Worm (Caenorhabditis elegans) whole organism, dauer: ENCODE results near the gene pqbp-1.1.

Source experiments
- unc-62 ChIP-seq: sonication (generic microtip); optimal IDR thresholded peaks from 2 replicates; lab custom pipeline; 2017; ENCODE audit warnings: missing biosample characterization, missing genetic modification reagents, missing genetic modification characterization

pqbp-1.1 gene

DNA sequence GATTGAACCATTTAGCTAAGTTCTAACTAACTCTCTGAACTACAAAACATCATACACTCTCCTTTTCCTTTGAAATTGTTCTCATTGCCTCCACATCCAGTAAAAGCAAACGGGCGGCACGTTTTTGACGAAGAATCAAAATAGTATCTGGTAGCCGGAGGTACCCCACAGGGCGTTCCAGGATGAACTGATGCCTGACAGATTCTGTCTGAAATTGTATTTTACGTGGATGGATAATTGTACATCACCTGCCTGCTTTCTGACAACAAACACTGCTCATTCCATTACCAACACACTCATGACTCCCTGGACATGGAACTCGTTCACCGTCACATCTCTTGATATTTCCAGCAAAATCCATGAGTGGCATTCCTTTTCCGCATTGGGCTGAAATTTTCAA is 28.9 kb upstream of the pqbp-1.1 start:
- no peak for TF ChIP-seq unc-62 (GFP tag; lab: Kevin White, UChicago)

DNA sequence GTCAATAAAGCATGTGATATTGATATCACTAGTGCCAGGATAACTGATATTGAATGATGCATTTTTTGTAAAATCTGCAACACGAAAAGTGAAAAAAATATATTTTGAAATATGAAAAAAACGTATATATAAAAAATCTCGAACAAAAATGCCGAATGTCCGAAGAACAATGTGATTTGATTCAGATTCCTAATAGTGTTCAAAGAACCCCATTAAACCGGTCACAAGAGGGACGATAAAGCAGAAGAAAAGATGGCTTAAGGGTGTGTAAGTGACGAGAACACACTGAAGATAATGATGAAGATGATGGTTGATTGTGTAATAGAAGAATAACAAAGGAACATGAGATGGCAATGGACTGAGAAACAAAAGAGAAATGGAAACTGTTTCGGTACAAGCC is 26.5 kb upstream of the pqbp-1.1 start, which contains the start of gene T21D12.14:
Gene T21D12.14, minus strand, starts transcription at position 101 of the 400 bp plus-strand sequence.
- no peak for TF ChIP-seq unc-62 (GFP tag; lab: Kevin White, UChicago)

DNA sequence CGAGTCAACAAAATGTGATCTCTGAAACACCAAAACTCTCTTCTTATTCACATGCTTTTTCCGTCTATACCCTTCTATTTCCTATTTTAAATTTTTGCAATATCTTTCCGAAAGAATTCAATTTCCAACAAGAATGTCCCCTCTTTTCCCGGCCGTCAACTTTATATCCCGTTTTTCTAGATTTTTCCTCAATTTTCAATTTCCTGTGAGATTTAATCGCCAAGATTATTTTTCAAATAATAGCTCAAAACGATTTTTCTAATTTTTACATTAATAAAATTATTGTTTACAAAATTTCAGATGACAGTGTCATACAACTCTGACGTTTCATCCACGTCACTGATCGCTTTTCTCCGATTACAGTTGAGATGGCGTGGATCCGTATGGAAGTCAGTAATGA is 21.9 kb upstream of the pqbp-1.1 start, which contains the start of gene best-19:
Gene best-19, plus strand, starts transcription at position 301 of the 400 bp plus-strand sequence.
- no peak for TF ChIP-seq unc-62 (GFP tag; lab: Kevin White, UChicago)

DNA sequence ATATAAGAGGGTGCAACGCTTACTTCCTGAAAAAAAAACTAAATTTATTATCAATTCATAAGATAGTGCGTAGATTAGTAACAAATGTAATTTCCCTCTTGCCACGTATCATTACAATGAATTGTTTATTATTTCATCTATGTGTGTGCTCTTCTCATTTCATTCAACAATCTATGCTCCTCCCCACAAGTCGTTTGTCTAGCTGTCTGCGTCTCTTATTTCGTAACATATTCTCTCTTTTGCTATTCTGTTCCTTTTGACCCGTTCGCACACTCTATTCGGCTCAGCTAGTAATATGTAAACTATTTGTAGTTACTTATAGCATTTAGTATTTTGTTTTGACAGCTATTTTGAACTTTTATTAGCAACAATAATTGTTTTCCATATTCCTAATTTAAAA is 20.5 kb upstream of the pqbp-1.1 start:
- no peak for TF ChIP-seq unc-62 (GFP tag; lab: Kevin White, UChicago)

DNA sequence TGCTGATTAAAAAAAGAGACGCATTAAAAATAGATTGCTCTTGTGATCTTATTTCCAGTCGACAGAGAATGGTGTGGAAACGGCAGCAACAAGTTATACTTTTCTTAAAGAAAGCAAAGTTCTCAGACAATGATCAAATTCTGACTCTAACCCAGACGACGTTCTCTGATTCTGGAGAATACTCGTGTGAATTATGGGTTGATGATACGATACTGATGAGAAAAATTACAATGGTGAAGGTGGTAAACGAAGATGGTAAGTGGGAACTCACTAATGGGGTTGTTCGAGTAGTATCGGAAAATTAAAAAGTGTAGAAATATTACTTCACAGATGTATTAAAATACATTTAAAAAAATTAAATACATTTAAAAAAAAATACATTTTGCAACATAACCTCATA is 16.8 kb upstream of the pqbp-1.1 start:
- no peak for TF ChIP-seq unc-62 (GFP tag; lab: Kevin White, UChicago)

DNA sequence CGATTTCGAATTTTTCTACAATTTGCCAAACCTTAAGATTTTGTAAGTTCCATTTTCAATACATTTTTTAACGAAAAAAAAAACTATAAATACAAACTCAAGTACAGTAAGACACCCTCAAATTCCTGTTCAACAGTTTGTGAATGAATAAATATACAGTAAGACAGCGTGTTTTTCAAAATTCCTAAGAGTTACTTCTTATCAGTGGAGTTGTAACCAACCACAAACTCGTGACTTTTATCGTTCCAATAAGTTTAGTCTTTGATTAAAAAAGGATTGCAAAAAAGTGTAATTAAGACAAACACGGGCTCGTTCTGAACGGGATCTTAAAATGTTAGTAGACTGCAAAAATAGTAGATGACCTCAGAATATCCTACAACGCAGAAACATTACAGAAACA is 13.7 kb upstream of the pqbp-1.1 start:
- TF ChIP-seq unc-62 (GFP tag; lab: Kevin White, UChicago), result no peak

DNA sequence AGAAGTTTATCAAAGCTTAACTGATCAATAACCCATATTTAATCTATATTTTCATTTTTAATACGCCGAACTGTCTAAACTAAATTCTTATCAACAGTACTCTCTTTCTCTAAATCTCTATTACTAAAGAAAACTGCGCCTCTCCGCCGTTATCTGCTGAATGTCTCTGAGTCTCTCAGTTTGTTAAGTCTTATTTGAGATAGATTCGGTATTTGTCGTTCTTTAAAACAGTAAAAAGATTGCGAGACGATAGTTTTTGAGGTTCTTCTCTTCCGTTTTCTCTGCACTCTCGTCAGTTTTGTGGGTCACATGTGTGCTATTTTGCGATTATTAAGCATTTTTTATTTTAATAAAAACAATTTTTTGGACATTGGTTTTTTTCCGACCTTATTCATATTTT is 12.7 kb upstream of the pqbp-1.1 start, which contains the start of gene sma-10:
Gene sma-10, plus strand, starts transcription at position 236 of the 400 bp plus-strand sequence.
- no peak for TF ChIP-seq unc-62 (GFP tag; lab: Kevin White, UChicago)

DNA sequence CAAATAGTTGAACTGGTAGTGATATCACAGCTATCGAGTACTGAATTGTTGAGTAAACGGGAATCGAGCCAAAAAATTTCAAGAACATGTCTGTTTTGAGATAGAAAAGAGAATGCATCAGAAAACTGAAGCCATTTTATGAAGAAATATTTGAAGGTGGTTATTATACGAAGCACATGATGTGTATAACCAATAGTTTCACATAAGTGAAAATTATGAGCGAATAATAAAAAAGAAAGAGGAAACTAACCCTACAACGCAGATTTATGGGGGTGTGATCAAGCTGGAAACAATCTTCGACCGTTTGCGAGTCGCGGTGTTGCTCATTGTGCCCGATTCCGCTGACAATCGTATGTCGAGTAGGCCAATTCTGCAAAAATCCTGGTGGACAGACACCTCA is 11.8 kb upstream of the pqbp-1.1 start, which contains the start of gene srh-282:
Gene srh-282, minus strand, starts transcription at position 101 of the 400 bp plus-strand sequence.
- no peak for TF ChIP-seq unc-62 (GFP tag; lab: Kevin White, UChicago)

DNA sequence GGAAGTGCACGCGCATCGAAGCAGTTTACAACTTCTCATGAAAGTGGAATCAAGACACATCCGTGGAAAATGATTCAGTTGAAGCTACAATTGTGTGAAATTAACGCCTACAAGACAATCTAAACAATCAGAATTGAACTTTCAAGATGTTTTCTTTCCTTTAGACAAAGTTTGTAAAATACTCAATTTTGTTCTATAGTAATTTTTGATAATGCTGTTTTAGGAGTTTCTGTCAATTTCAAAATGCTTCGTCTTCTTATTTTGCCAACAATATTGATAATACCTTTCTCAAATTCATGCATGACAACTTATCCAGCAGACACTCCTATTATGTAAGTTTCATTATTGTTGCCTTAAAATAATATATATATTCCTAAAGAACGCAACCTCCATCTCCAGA is 7.6 kb upstream of the pqbp-1.1 start, which contains the start of gene T21D12.11:
Gene T21D12.11, plus strand, starts transcription at position 301 of the 400 bp plus-strand sequence.
- no peak for TF ChIP-seq unc-62 (GFP tag; lab: Kevin White, UChicago)

DNA sequence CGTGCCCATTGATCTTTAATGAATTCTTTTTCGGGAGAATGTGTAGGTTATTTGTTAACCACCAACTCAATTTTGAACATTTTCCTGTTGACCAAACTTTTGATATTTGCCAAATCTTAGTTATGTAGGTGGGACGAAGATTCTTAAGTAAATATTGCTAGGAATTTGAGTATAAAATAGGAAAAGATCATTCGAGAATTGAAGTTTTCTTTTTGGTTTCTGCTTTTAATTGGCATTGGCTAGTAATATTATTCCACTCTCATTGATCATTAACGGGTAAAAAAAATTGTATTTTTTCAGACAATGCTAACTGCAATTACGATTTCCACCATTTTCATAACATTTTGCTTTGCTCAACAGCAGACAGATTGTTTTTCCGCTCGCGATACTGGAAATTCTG is 4.7 kb upstream of the pqbp-1.1 start, which contains the start of gene T21D12.12:
Gene T21D12.12, plus strand, starts transcription at position 301 of the 400 bp plus-strand sequence.
- no peak for TF ChIP-seq unc-62 (GFP tag; lab: Kevin White, UChicago)

DNA sequence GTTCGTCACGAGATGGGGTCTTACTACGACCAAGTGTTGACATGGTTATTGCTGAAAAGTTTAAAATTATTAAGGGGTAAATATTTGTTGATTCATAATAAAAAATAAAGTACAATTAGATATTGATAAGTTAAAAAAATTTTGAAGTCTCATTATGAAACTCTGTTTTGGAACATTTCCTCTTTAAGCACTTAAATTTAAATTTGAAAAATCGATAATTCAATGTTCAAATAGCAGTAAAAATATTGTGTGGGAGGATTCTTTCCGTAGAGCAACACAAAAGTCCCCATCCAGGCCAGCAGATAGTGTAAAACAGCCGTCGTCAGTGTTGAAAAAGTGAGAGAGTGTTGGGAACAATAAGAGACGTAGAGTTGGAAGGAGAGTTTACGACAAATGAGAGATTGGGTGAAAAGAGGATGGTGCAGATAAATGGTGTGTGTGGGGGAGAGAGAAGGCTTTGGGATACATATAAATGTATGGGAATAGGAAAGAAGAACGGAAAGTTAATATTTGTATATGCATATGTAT is 2.8 kb upstream of the pqbp-1.1 start, which contains the start of gene pat-6:
Gene pat-6, minus strand, starts transcription at position 51 of the 528 bp plus-strand sequence.
- no peak for TF ChIP-seq unc-62 (GFP tag; lab: Kevin White, UChicago)

DNA sequence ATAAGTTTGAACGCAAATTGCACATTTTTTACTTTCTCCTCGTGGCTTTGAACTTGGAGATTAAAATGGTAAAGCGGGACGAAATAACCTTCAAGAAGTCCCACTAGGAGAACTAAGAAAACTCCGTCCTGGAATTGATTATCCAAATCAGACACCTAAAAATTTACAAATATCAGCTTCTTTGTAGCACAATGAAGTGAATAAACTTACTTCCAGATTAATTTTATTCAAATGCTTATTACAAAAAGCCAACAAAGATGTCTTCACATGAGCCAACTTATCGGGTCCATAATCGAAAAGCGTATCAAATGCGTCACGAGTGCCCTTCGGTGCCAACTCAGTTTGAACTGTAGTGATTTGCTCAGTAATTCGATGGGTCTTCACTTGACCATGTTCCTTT is 977 bp upstream of the pqbp-1.1 start:
- TF ChIP-seq unc-62 (GFP tag; lab: Kevin White, UChicago), result no peak

DNA sequence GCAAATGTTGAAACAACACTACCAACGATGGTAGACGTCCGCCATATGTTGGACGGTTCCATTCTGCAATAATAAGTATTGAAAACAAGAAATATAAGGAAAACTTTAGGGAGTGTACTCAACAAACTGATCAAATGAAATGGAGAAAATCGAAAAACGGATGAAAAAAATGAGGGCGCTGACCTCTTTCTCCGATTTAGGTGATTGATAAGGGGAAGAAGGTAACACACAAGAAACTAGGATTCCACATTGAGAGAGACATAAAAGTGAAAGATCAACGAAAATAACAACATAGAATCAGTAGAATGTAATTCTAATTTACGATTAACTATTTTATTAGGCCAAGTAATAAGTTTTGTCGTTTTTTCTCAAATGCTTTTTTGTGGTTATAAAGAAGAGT is 2.3 kb downstream of the pqbp-1.1 start, which contains the start of gene dpy-9:
Gene dpy-9, minus strand, starts transcription at position 63 of the 400 bp plus-strand sequence.
- TF ChIP-seq unc-62 (GFP tag; lab: Kevin White, UChicago), result no peak

DNA sequence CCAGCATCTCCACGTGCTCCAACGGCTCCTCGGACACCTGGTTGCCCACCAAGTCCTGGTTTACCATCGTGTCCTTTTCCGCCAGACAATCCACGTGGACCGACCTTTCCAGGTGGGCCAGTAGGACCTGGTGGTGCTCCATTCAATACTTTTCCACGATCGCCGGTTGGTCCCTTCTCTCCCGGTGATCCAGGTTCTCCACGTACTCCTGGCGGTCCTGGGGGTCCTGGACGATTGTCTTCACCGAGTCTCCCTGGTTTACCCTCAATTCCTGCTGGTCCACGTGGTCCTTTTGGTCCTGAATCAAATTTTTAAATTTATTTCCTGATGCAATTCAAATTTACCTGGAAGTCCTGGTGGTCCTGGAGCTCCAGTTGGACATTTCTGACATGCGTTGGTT is 3.1 kb downstream of the pqbp-1.1 start:
- TF ChIP-seq unc-62 (GFP tag; lab: Kevin White, UChicago), result no peak

DNA sequence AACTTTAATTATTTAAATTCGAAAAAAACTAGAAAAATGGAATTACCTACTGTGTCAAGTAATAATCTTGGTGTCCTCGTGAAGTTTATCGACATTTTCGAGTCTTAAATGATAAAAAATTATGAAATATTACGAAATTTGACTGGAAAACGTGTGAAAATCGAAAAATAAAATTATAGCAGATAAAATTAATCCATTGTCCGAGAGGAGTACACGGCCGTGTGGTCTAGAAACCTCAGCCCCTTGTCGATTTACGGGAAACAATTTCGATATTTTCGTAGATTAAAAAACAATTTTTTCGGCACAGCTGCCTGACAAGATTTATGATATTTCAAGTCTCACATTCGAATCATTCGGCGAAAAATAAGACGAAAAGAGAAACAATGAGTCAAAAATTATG is 4.4 kb downstream of the pqbp-1.1 start, which contains the start of gene R02D3.8:
Gene R02D3.8, minus strand, starts transcription at position 109 of the 400 bp plus-strand sequence.
- TF ChIP-seq unc-62 (GFP tag; lab: Kevin White, UChicago), result no peak

DNA sequence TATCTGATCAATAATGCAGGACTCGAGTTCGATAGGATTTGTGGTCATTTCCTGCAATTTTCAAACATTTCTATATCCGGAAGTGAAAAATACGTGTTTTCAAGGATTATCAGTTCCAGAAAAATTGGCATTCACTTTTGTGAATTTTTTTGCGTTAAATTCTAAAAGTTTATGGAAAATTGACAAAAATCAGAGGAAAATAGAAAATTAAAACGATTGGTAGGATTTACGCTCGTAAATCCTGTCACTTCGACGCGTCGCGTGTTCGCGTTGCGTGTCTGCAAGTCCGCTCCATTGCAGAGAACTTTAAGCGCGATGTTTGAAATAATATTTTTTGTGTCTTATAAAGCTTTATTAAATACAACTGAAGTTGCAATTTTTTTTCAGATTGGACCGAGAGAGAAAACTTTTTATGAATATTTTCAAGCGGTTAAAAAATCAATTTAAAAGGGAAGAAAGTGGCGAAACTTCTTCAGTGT is 6.1 kb downstream of the pqbp-1.1 start, which contains the start of gene rcat-1:
Gene rcat-1, minus strand, starts transcription at position 51 of the 479 bp plus-strand sequence.
- TF ChIP-seq unc-62 (GFP tag; lab: Kevin White, UChicago), result no peak

DNA sequence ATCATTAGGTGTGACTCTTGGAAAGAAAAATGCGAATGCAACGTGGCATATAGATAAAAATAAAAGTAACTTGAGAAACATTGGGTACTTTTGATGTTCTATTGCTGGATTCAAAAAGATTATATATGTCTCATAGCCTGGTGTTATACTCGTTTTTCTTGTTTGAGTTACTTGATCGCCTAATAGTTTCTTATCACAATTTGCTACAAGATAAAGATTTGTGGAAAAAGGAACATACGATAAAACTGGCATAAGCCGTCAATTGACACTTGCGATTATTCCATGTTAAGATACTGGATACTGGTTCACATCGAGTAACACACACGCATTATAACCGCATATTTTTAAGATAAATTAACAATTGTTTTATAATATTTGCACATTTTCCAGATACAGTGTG is 9.0 kb downstream of the pqbp-1.1 start, which contains the start of gene grl-19:
Gene grl-19, minus strand, starts transcription at position 101 of the 400 bp plus-strand sequence.
- TF ChIP-seq unc-62 (GFP tag; lab: Kevin White, UChicago), result no peak
